Fruit fly (Drosophila melanogaster): Measurements from ENCODE around the gene Cyp313b1.

dm6 chr3R:8619089-8619488 is 26.4 kb downstream of the Cyp313b1 start:
- no peak for TF ChIP-seq Jra (GFP tag; optimal IDR thresholded peaks at IDR 0.05)
- no peak for TF ChIP-seq psq (GFP tag; optimal IDR thresholded peaks at IDR 0.05)
